Fruit fly (Drosophila melanogaster) whole organism, embryonic: Measurements from ENCODE around the gene CG42489.

Experiments used
- Adf1 ChIP-seq: fragments of 200-800 bp; sonication (Bioruptor generic); IDR thresholded peaks from 2 replicates; pipeline ENCODE4 v1.3.6; 2022; ENCODE audit warnings: missing biosample characterization, missing genetic modification characterization
- Awh ChIP-seq: fragments of 200-800 bp; sonication (Bioruptor generic); IDR thresholded peaks from 2 replicates; pipeline ENCODE4, ENCODE4 v1.3.6; 2022; ENCODE audit warnings: missing biosample characterization, missing genetic modification characterization
- CG10366 ChIP-seq: fragments of 200-800 bp; sonication (Bioruptor generic); IDR thresholded peaks from 2 replicates; pipeline ENCODE4 v1.3.6; 2022; ENCODE audit warnings: missing biosample characterization, missing genetic modification characterization
- CG12391 ChIP-seq: fragments of 200-800 bp; sonication (Bioruptor generic); optimal IDR thresholded peaks from 3 replicates; lab custom pipeline; 2018; ENCODE audit warnings: missing biosample characterization, mild to moderate bottlenecking, missing genetic modification characterization, moderate library complexity
- CG13624 ChIP-seq: fragments of 200-800 bp; sonication (Bioruptor generic); optimal IDR thresholded peaks from 2 replicates; lab custom pipeline; 2016; ENCODE audit warnings: missing biosample characterization, missing genetic modification characterization
- CG13894 ChIP-seq: fragments of 200-800 bp; sonication (Bioruptor generic); optimal IDR thresholded peaks from 3 replicates; lab custom pipeline; 2018; ENCODE audit warnings: missing biosample characterization, mild to moderate bottlenecking, missing genetic modification characterization, moderate library complexity
- CG15601 ChIP-seq: fragments of 200-800 bp; sonication (Bioruptor generic); optimal IDR thresholded peaks from 3 replicates; lab custom pipeline; 2019; ENCODE audit warnings: missing biosample characterization, mild to moderate bottlenecking, missing genetic modification characterization, moderate library complexity
- CG2129 ChIP-seq: fragments of 200-800 bp; sonication (Bioruptor generic); IDR thresholded peaks from 2 replicates; pipeline ENCODE4 v1.3.6; 2022; ENCODE audit warnings: missing biosample characterization, missing genetic modification characterization; ENCODE audit not compliant: partially characterized antibody
- CG30020 ChIP-seq: fragments of 200-800 bp; optimal IDR thresholded peaks from 2 replicates; lab custom pipeline; 2019; ENCODE audit warnings: missing biosample characterization, mild to moderate bottlenecking, missing genetic modification characterization, moderate library complexity
- CG30431 ChIP-seq: fragments of 200-800 bp; sonication (Bioruptor generic); optimal IDR thresholded peaks from 2 replicates; lab custom pipeline; 2017; ENCODE audit warnings: missing biosample characterization, missing genetic modification characterization
- CG34376 ChIP-seq: fragments of 200-800 bp; sonication (Bioruptor generic); optimal IDR thresholded peaks from 2 replicates; lab custom pipeline; 2018; ENCODE audit warnings: missing biosample characterization, mild to moderate bottlenecking, missing genetic modification characterization
- CG4730 ChIP-seq: fragments of 200-800 bp; sonication (Bioruptor generic); IDR thresholded peaks from 2 replicates; pipeline ENCODE4 v1.3.6; 2022; ENCODE audit warnings: missing biosample characterization, missing genetic modification characterization
- CG6254 ChIP-seq: fragments of 200-800 bp; sonication (Bioruptor generic); optimal IDR thresholded peaks from 3 replicates; lab custom pipeline; 2017; ENCODE audit warnings: mild to moderate bottlenecking, missing biosample characterization, missing genetic modification reagents, missing genetic modification characterization
- CG6272 ChIP-seq: fragments of 200-800 bp; sonication (Bioruptor generic); IDR thresholded peaks from 2 replicates; pipeline ENCODE4 v1.3.6; 2022; ENCODE audit warnings: missing biosample characterization, missing genetic modification characterization
- CG6854 ChIP-seq: fragments of 200-800 bp; sonication (Bioruptor generic); optimal IDR thresholded peaks from 3 replicates; lab custom pipeline; 2017; ENCODE audit warnings: missing biosample characterization, mild to moderate bottlenecking, missing genetic modification characterization
- CG9932 ChIP-seq: fragments of 200-800 bp; sonication (Bioruptor generic); IDR thresholded peaks from 2 replicates; pipeline ENCODE4 v1.3.6; 2022; ENCODE audit warnings: missing biosample characterization, missing genetic modification characterization
- Dref ChIP-seq: fragments of 200-800 bp; sonication (Bioruptor generic); IDR thresholded peaks from 2 replicates; pipeline ENCODE4 v1.3.6; 2022; ENCODE audit warnings: missing biosample characterization, missing genetic modification characterization
- Elba2 ChIP-seq: fragments of 200-800 bp; sonication (Bioruptor generic); optimal IDR thresholded peaks from 3 replicates; lab custom pipeline; 2016; ENCODE audit warnings: missing biosample characterization, missing genetic modification characterization
- Ets65A ChIP-seq: fragments of 200-800 bp; sonication (Bioruptor generic); peaks from one replicate; lab custom pipeline; 2016; ENCODE audit warnings: missing biosample characterization, missing genetic modification characterization
- Gug ChIP-seq: fragments of 200-800 bp; sonication (Bioruptor generic); IDR thresholded peaks from 4 replicates; pipeline ENCODE4 v1.3.6; 2022; ENCODE audit warnings: missing biosample characterization, missing genetic modification characterization
- Meics ChIP-seq: fragments of 200-800 bp; sonication (Bioruptor generic); optimal IDR thresholded peaks from 2 replicates; lab custom pipeline; 2017; ENCODE audit warnings: missing biosample characterization, mild to moderate bottlenecking, missing genetic modification characterization
- Sox102F ChIP-seq: fragments of 200-800 bp; sonication (Bioruptor generic); optimal IDR thresholded peaks from 2 replicates; lab custom pipeline; 2018; ENCODE audit warnings: missing biosample characterization, mild to moderate bottlenecking, missing genetic modification characterization, moderate library complexity
- Tbp ChIP-seq: fragments of >200 bp; optimal IDR thresholded peaks from 2 replicates; lab custom pipeline; 2018; ENCODE audit warnings: missing biosample characterization, missing genetic modification characterization
- Xrp1 ChIP-seq: fragments of 200-800 bp; sonication (Bioruptor generic); IDR thresholded peaks from 2 replicates; pipeline ENCODE4 v1.3.6; 2022; ENCODE audit warnings: missing biosample characterization, missing genetic modification characterization
- ato ChIP-seq: fragments of 200-800 bp; sonication (Bioruptor generic); IDR thresholded peaks from 2 replicates; pipeline ENCODE4 v1.3.6; 2022; ENCODE audit warnings: missing biosample characterization, missing genetic modification characterization; ENCODE audit not compliant: partially characterized antibody
- cwo ChIP-seq: fragments of 200-800 bp; sonication (Bioruptor generic); optimal IDR thresholded peaks from 3 replicates; lab custom pipeline; 2017; ENCODE audit warnings: missing biosample characterization, missing genetic modification characterization, mild to moderate bottlenecking, moderate library complexity, missing genetic modification reagents
- dpn ChIP-seq, 2 experiments: fragments of 200-800 bp; sonication (Bioruptor generic); optimal IDR thresholded peaks; 3 replicates each; lab custom pipeline; 2016; ENCODE audit warnings: missing biosample characterization in 2 of 2, missing genetic modification characterization in 2 of 2
- gcm2 ChIP-seq: fragments of 200-800 bp; sonication (Bioruptor generic); optimal IDR thresholded peaks from 2 replicates; lab custom pipeline; 2016; ENCODE audit warnings: missing biosample characterization, missing genetic modification characterization
- jumu ChIP-seq: fragments of 200-800 bp; sonication (Bioruptor generic); optimal IDR thresholded peaks from 3 replicates; lab custom pipeline; 2016; ENCODE audit warnings: missing biosample characterization, missing genetic modification characterization
- kah ChIP-seq: fragments of 200-800 bp; sonication (Bioruptor generic); optimal IDR thresholded peaks from 2 replicates; lab custom pipeline; 2018; ENCODE audit warnings: missing biosample characterization, mild to moderate bottlenecking, missing genetic modification characterization
- kni ChIP-seq: fragments of 200-800 bp; sonication (Bioruptor generic); optimal IDR thresholded peaks from 3 replicates; lab custom pipeline; 2017; ENCODE audit warnings: mild to moderate bottlenecking, missing biosample characterization, missing genetic modification reagents, missing genetic modification characterization
- lab ChIP-seq: fragments of 200-800 bp; sonication (Bioruptor generic); optimal IDR thresholded peaks from 3 replicates; lab custom pipeline; 2017; ENCODE audit warnings: missing biosample characterization, missing genetic modification characterization, mild to moderate bottlenecking, moderate library complexity, missing genetic modification reagents
- lilli ChIP-seq: fragments of 200-800 bp; sonication (Bioruptor generic); optimal IDR thresholded peaks from 3 replicates; lab custom pipeline; 2016; ENCODE audit warnings: missing biosample characterization, missing genetic modification characterization
- lmd ChIP-seq: fragments of 200-800 bp; sonication (Bioruptor generic); IDR thresholded peaks from 2 replicates; pipeline ENCODE4 v1.3.6; 2022; ENCODE audit warnings: missing biosample characterization, missing genetic modification characterization
- lov ChIP-seq, 2 experiments: fragments of 200-800 bp in 1 of 2; fragments of >200 bp in 1 of 2; sonication (Bioruptor generic) in 1 of 2; IDR thresholded peaks in 1 of 2; optimal IDR thresholded peaks in 1 of 2; 2 replicates in 1 of 2; 3 replicates in 1 of 2; pipeline versions ENCODE4 v1.3.6 to Lab custom; 2017 to 2022; ENCODE audit warnings: missing biosample characterization in 1 of 2, missing genetic modification characterization in 1 of 2
- maf-S ChIP-seq: fragments of 200-800 bp; sonication (Bioruptor generic); optimal IDR thresholded peaks from 2 replicates; lab custom pipeline; 2016; ENCODE audit warnings: missing biosample characterization, missing genetic modification characterization
- mld ChIP-seq: fragments of 200-800 bp; sonication (Bioruptor generic); IDR thresholded peaks from 3 replicates; pipeline ENCODE4 v1.3.6; 2022; ENCODE audit warnings: missing biosample characterization, missing genetic modification characterization; ENCODE audit not compliant: partially characterized antibody
- nau ChIP-seq: fragments of 200-800 bp; sonication (Bioruptor generic); optimal IDR thresholded peaks from 3 replicates; lab custom pipeline; 2017; ENCODE audit warnings: missing biosample characterization, mild to moderate bottlenecking, missing genetic modification characterization, missing genetic modification reagents
- nerfin-2 ChIP-seq: fragments of 200-800 bp; sonication (Bioruptor generic); IDR thresholded peaks from 2 replicates; pipeline ENCODE4 v1.3.6; 2022; ENCODE audit warnings: missing biosample characterization, missing genetic modification characterization; ENCODE audit not compliant: partially characterized antibody
- nmo ChIP-seq: fragments of 200-800 bp; sonication (Bioruptor generic); optimal IDR thresholded peaks from 2 replicates; lab custom pipeline; 2018; ENCODE audit warnings: missing biosample characterization, mild to moderate bottlenecking, missing genetic modification characterization, moderate library complexity
- ranshi ChIP-seq: fragments of 200-800 bp; sonication (Bioruptor generic); IDR thresholded peaks from 2 replicates; pipeline ENCODE4 v1.3.6; 2022; ENCODE audit warnings: missing biosample characterization, missing genetic modification characterization
- row ChIP-seq: fragments of 200-800 bp; sonication (Bioruptor generic); IDR thresholded peaks from 3 replicates; pipeline ENCODE4 v1.3.6; 2022; ENCODE audit warnings: missing biosample characterization, missing genetic modification characterization
- sc ChIP-seq, 3 experiments: fragments of >200 bp in 2 of 3; fragments of 200-800 bp in 1 of 3; sonication (Bioruptor generic) in 1 of 3; optimal IDR thresholded peaks; 2 replicates in 2 of 3; 3 replicates in 1 of 3; lab custom pipeline; 2017; ENCODE audit warnings: mild to moderate bottlenecking in 1 of 3, missing biosample characterization in 1 of 3, missing genetic modification characterization in 1 of 3, missing genetic modification reagents in 1 of 3
- tll ChIP-seq, 2 experiments: fragments of 200-800 bp in 1 of 2; fragments of >200 bp in 1 of 2; sonication (Bioruptor generic) in 1 of 2; optimal IDR thresholded peaks; 2 replicates each; lab custom pipeline; 2017 to 2019; ENCODE audit warnings: missing biosample characterization in 2 of 2, missing genetic modification characterization in 2 of 2, mild to moderate bottlenecking in 1 of 2, moderate library complexity in 1 of 2
- trem ChIP-seq: fragments of 200-800 bp; optimal IDR thresholded peaks from 3 replicates; lab custom pipeline; 2019; ENCODE audit warnings: missing biosample characterization, mild to moderate bottlenecking, missing genetic modification characterization, moderate library complexity
- unpg ChIP-seq: fragments of 200-800 bp; sonication (Bioruptor generic); optimal IDR thresholded peaks from 3 replicates; lab custom pipeline; 2018; ENCODE audit warnings: missing biosample characterization, mild to moderate bottlenecking, missing genetic modification characterization, moderate library complexity
- zf30C ChIP-seq: fragments of 200-800 bp; sonication (Bioruptor generic); optimal IDR thresholded peaks from 3 replicates; lab custom pipeline; 2018; ENCODE audit warnings: missing biosample characterization, mild to moderate bottlenecking, missing genetic modification characterization
- zfh2 ChIP-seq: fragments of 200-800 bp; sonication (Bioruptor generic); optimal IDR thresholded peaks from 2 replicates; lab custom pipeline; 2016; ENCODE audit warnings: missing biosample characterization, missing genetic modification characterization

CG42489 gene

dm6 chr3R:8645580-8646220 lies 8.9 kb downstream of the CG42489 start, which contains the start of gene Cyp313b1 (continued):
- peak; percentile 22 for TF ChIP-seq Sox102F (GFP tag; lab: Kevin White, UChicago)
- TF ChIP-seq kni = peak; percentile 18
- TF ChIP-seq CG6272 = no peak
- no peak for TF ChIP-seq CG6254 (GFP tag; lab: Kevin White, UChicago)
- TF ChIP-seq Elba2 (GFP tag; lab: Kevin White, UChicago) = no peak
- TF ChIP-seq CG4730 (GFP tag; lab: Robert Waterston, UW) = no peak
- TF ChIP-seq CG13624 (GFP tag; lab: Kevin White, UChicago) = peak; percentile 3
- no peak for TF ChIP-seq gcm2 (GFP tag; lab: Kevin White, UChicago)
- 0 out of 2 replicates have a peak, but pooled peaks have one; percentile 29 for TF ChIP-seq Xrp1 (GFP tag; lab: Robert Waterston, UW)
- TF ChIP-seq lmd (GFP tag; lab: Robert Waterston, UW) = no peak
- no peak for TF ChIP-seq nmo (GFP tag; lab: Kevin White, UChicago)
- TF ChIP-seq CG34376 (GFP tag; lab: Kevin White, UChicago) = no peak
- no peak for TF ChIP-seq mld (GFP tag; lab: Robert Waterston, UW)
- no peak for TF ChIP-seq CG6854
- no peak for TF ChIP-seq ato
- TF ChIP-seq cwo = no peak
- TF ChIP-seq Awh (GFP tag; lab: Robert Waterston, UW) = no peak
- no peak for TF ChIP-seq Tbp
- TF ChIP-seq tll (GFP tag; optimal IDR thresholded peaks at IDR 0.05; lab: Kevin White, UChicago) = no peak
- TF ChIP-seq CG9932 (GFP tag; lab: Robert Waterston, UW) = peak; percentile 26; the same call in 1 of the 2 replicates
- TF ChIP-seq CG2129 = no peak
- TF ChIP-seq CG30431 (GFP tag; lab: Kevin White, UChicago) = no peak
- TF ChIP-seq Gug (GFP tag; lab: Robert Waterston, UW) = peak; percentile 22; the same call in 1 of the 4 replicates
- TF ChIP-seq CG30020 = no peak
- no peak for TF ChIP-seq jumu (GFP tag; lab: Kevin White, UChicago)
- no peak for TF ChIP-seq CG15601
- TF ChIP-seq row (GFP tag; lab: Robert Waterston, UW) = peak; percentile 51; the same call in 2 of the 3 replicates
- no peak for TF ChIP-seq maf-S (GFP tag; lab: Kevin White, UChicago)
- TF ChIP-seq Dref (GFP tag; lab: Robert Waterston, UW) = no peak
- no peak for TF ChIP-seq kah (GFP tag; lab: Kevin White, UChicago)
- no peak for TF ChIP-seq CG10366 (GFP tag; lab: Robert Waterston, UW)
- peak; percentile 38 for TF ChIP-seq CG13894 (tag; lab: Kevin White, UChicago)
- TF ChIP-seq lov (optimal IDR thresholded peaks at IDR 0.05; lab: Kevin White, UChicago) = no peak
- TF ChIP-seq lov (GFP tag; IDR thresholded peaks at IDR 0.05; lab: Robert Waterston, UW) = no peak
- TF ChIP-seq unpg (GFP tag; lab: Kevin White, UChicago) = peak; percentile 4
- no peak for TF ChIP-seq Adf1
- TF ChIP-seq nau = no peak
- TF ChIP-seq nerfin-2 = no peak
- TF ChIP-seq ranshi (GFP tag; lab: Robert Waterston, UW) = no peak
- peak; percentile 10 for TF ChIP-seq lilli (GFP tag; lab: Kevin White, UChicago)
- TF ChIP-seq lab (GFP tag; lab: Kevin White, UChicago) = peak; percentile 1
- peak; percentile 94 for TF ChIP-seq Ets65A (GFP tag; lab: Kevin White, UChicago)
- peak in 1 of 2 experiments; percentile 6 for TF ChIP-seq dpn (GFP tag; optimal IDR thresholded peaks at IDR 0.05; lab: Kevin White, UChicago)
- TF ChIP-seq CG12391 = no peak
- TF ChIP-seq zfh2 (GFP tag; lab: Kevin White, UChicago) = no peak
- no peak for TF ChIP-seq zf30C (GFP tag; lab: Kevin White, UChicago)
- TF ChIP-seq sc (optimal IDR thresholded peaks at IDR 0.05; lab: Kevin White, UChicago) = no peak
- no peak for TF ChIP-seq sc (GFP tag; optimal IDR thresholded peaks at IDR 0.05; lab: Kevin White, UChicago)
- TF ChIP-seq Meics = peak; percentile 89
- TF ChIP-seq trem (tag; lab: Kevin White, UChicago) = no peak
